Worm (Caenorhabditis elegans) whole organism, L1 larva: ENCODE measurements around the gene W09D6.4.
A peak's percentile ranks its signal among the peaks of the same experiment; 100 is the strongest.

Experiments used
- C16A3.4 ChIP-seq: fragments of 150-350 bp; optimal IDR thresholded peaks from 2 replicates; lab custom pipeline; 2014; ENCODE audit warnings: missing biosample characterization, missing genetic modification characterization
- C34B4.2 ChIP-seq: sonication (generic microtip); optimal IDR thresholded peaks from 2 replicates; lab custom pipeline; 2017; ENCODE audit warnings: mild to moderate bottlenecking, missing genetic modification characterization, missing compliant biosample characterization
- F16B12.6 ChIP-seq: fragments of 150-350 bp; optimal IDR thresholded peaks from 2 replicates; lab custom pipeline; 2014; ENCODE audit warnings: missing biosample characterization, missing genetic modification characterization
- Y116A8C.19 ChIP-seq: sonication (generic microtip); optimal IDR thresholded peaks from 2 replicates; lab custom pipeline; 2016; ENCODE audit warnings: missing compliant biosample characterization, missing genetic modification characterization, borderline replicate concordance
- aha-1 ChIP-seq: fragments of 150-350 bp; optimal IDR thresholded peaks from 2 replicates; lab custom pipeline; 2014; ENCODE audit warnings: missing biosample characterization, missing genetic modification characterization
- alr-1 ChIP-seq: fragments of 200-800 bp; sonication (Bioruptor generic); optimal IDR thresholded peaks from 2 replicates; lab custom pipeline; 2018; ENCODE audit warnings: borderline replicate concordance, mild to moderate bottlenecking, missing genetic modification characterization, missing compliant biosample characterization
- aly-2 ChIP-seq: fragments of 150-350 bp; optimal IDR thresholded peaks from 2 replicates; lab custom pipeline; 2014; ENCODE audit warnings: missing biosample characterization, missing genetic modification characterization
- ama-1 ChIP-seq: fragments of 150-350 bp; optimal IDR thresholded peaks from 2 replicates; lab custom pipeline; 2014
- ceh-63 ChIP-seq: fragments of 200-800 bp; sonication (Bioruptor generic); optimal IDR thresholded peaks from 2 replicates; lab custom pipeline; 2018; ENCODE audit warnings: mild to moderate bottlenecking, missing genetic modification characterization, missing compliant biosample characterization
- ceh-88 ChIP-seq: fragments of 200-800 bp; sonication (Bioruptor generic); IDR thresholded peaks from 2 replicates; pipeline ENCODE4 v1.3.6; 2022; ENCODE audit warnings: missing genetic modification characterization, missing compliant biosample characterization
- ceh-90 ChIP-seq: sonication (generic microtip); optimal IDR thresholded peaks from 2 replicates; lab custom pipeline; 2016; ENCODE audit warnings: missing genetic modification characterization, missing compliant biosample characterization
- ces-1 ChIP-seq: fragments of 150-350 bp; optimal IDR thresholded peaks from 2 replicates; lab custom pipeline; 2014; ENCODE audit warnings: missing biosample characterization, missing genetic modification reagents, missing genetic modification characterization
- dpl-1 ChIP-seq, 3 experiments: fragments of 150-350 bp in 2 of 3; sonication (generic microtip) in 1 of 3; optimal IDR thresholded peaks; 2 replicates each; lab custom pipeline; 2014 to 2017; ENCODE audit warnings: missing biosample characterization in 3 of 3, missing genetic modification characterization in 3 of 3, missing genetic modification reagents in 3 of 3
- dsc-1 ChIP-seq: sonication (generic microtip); optimal IDR thresholded peaks from 2 replicates; lab custom pipeline; 2016; ENCODE audit warnings: mild to moderate bottlenecking, missing genetic modification characterization, missing compliant biosample characterization
- egl-13 ChIP-seq: sonication (generic microtip); optimal IDR thresholded peaks from 2 replicates; lab custom pipeline; 2016; ENCODE audit warnings: missing genotype, missing genetic modification reagents, missing genetic modification characterization, missing compliant biosample characterization
- elt-2 ChIP-seq: sonication (generic microtip); optimal IDR thresholded peaks from 2 replicates; lab custom pipeline; 2016; ENCODE audit warnings: missing genetic modification characterization, mild to moderate bottlenecking, inconsistent platforms, missing compliant biosample characterization, missing genetic modification reagents
- elt-3 ChIP-seq, 6 experiments: fragments of 150-350 bp in 1 of 6; sonication (generic microtip); optimal IDR thresholded peaks; 2 replicates each; lab custom pipeline; 2017 to 2018; ENCODE audit warnings: missing biosample characterization in 6 of 6, missing genetic modification characterization in 6 of 6, inconsistent platforms in 1 of 6
- ets-5 ChIP-seq: fragments of 200-800 bp; sonication (Bioruptor generic); IDR thresholded peaks from 2 replicates; pipeline ENCODE4 v1.3.6; 2022; ENCODE audit warnings: missing genetic modification characterization, missing compliant biosample characterization
- fkh-10 ChIP-seq: sonication (generic microtip); optimal IDR thresholded peaks from 2 replicates; lab custom pipeline; 2017; ENCODE audit warnings: missing biosample characterization, missing genetic modification reagents, missing genetic modification characterization
- fkh-4 ChIP-seq: sonication (generic microtip); optimal IDR thresholded peaks from 2 replicates; lab custom pipeline; 2016; ENCODE audit warnings: missing compliant biosample characterization, missing genetic modification characterization, borderline replicate concordance
- fos-1 ChIP-seq: fragments of 150-350 bp; optimal IDR thresholded peaks from 2 replicates; lab custom pipeline; 2014; ENCODE audit warnings: missing biosample characterization, missing genetic modification characterization
- grh-1 ChIP-seq: fragments of 200-800 bp; sonication (Bioruptor generic); IDR thresholded peaks from 2 replicates; pipeline ENCODE4 v1.3.6; 2022; ENCODE audit warnings: missing genetic modification reagents, missing genetic modification characterization, missing compliant biosample characterization
- irx-1 ChIP-seq: sonication (generic microtip); optimal IDR thresholded peaks from 2 replicates; lab custom pipeline; 2016; ENCODE audit warnings: missing genetic modification characterization, missing compliant biosample characterization
- isw-1 ChIP-seq: fragments of 200-800 bp; sonication (Bioruptor generic); IDR thresholded peaks from 2 replicates; pipeline ENCODE4 v1.3.6; 2022; ENCODE audit warnings: missing genetic modification characterization, missing compliant biosample characterization
- jun-1 ChIP-seq: fragments of 150-350 bp; optimal IDR thresholded peaks from 2 replicates; lab custom pipeline; 2014; ENCODE audit warnings: missing biosample characterization, missing genetic modification reagents, missing genetic modification characterization
- lin-13 ChIP-seq: fragments of 150-350 bp; optimal IDR thresholded peaks from 2 replicates; lab custom pipeline; 2014; ENCODE audit warnings: missing biosample characterization, missing genetic modification reagents, missing genetic modification characterization
- lin-14 ChIP-seq: fragments of 200-800 bp; sonication (Bioruptor generic); optimal IDR thresholded peaks from 2 replicates; lab custom pipeline; 2018; ENCODE audit warnings: mild to moderate bottlenecking, missing genetic modification characterization, moderate library complexity, missing compliant biosample characterization
- lin-15B ChIP-seq: fragments of 150-350 bp; sonication (generic microtip); optimal IDR thresholded peaks from 3 replicates; lab custom pipeline; 2014; ENCODE audit warnings: missing biosample characterization, missing genetic modification characterization
- lin-39 ChIP-seq: fragments of 150-350 bp; optimal IDR thresholded peaks from 2 replicates; lab custom pipeline; 2014; ENCODE audit warnings: missing biosample characterization, missing genetic modification reagents, missing genetic modification characterization
- lsy-2 ChIP-seq, 2 experiments: fragments of 150-350 bp; optimal IDR thresholded peaks; 2 replicates each; lab custom pipeline; 2014; ENCODE audit warnings: missing biosample characterization in 2 of 2, missing genetic modification characterization in 2 of 2
- mab-9 ChIP-seq: fragments of 200-800 bp; sonication (Bioruptor generic); IDR thresholded peaks from 2 replicates; pipeline ENCODE4 v1.3.6; 2022; ENCODE audit warnings: missing genetic modification reagents, missing genetic modification characterization, missing compliant biosample characterization
- mdl-1 ChIP-seq, 2 experiments: fragments of 150-350 bp; optimal IDR thresholded peaks; 2 replicates each; lab custom pipeline; 2014 to 2017; ENCODE audit warnings: missing biosample characterization in 2 of 2, missing genetic modification characterization in 2 of 2, inconsistent platforms in 1 of 2
- mef-2 ChIP-seq: fragments of 150-350 bp; optimal IDR thresholded peaks from 2 replicates; lab custom pipeline; 2014; ENCODE audit warnings: missing biosample characterization, missing genetic modification characterization
- mep-1 ChIP-seq: fragments of 150-350 bp; optimal IDR thresholded peaks from 2 replicates; lab custom pipeline; 2014; ENCODE audit warnings: missing biosample characterization, missing genetic modification characterization
- nhr-12 ChIP-seq: sonication (generic microtip); optimal IDR thresholded peaks from 2 replicates; lab custom pipeline; 2017; ENCODE audit warnings: missing biosample characterization, missing genetic modification characterization
- nhr-19 ChIP-seq: fragments of 200-800 bp; sonication (Bioruptor generic); conservative IDR thresholded peaks from 2 replicates; pipeline ENCODE4 v1.3.6; 2022; ENCODE audit warnings: missing genetic modification characterization, missing compliant biosample characterization
- nhr-237 ChIP-seq: fragments of 150-350 bp; optimal IDR thresholded peaks from 2 replicates; lab custom pipeline; 2014; ENCODE audit warnings: missing biosample characterization, missing genetic modification characterization
- nhr-47 ChIP-seq: sonication (generic microtip); optimal IDR thresholded peaks from 2 replicates; lab custom pipeline; 2016; ENCODE audit warnings: mild to moderate bottlenecking, missing genetic modification characterization, moderate library complexity, missing compliant biosample characterization
- nhr-71 ChIP-seq: sonication (generic microtip); optimal IDR thresholded peaks from 2 replicates; lab custom pipeline; 2016; ENCODE audit warnings: mild to moderate bottlenecking, missing genetic modification characterization, moderate library complexity, missing compliant biosample characterization
- nhr-76 ChIP-seq: sonication (generic microtip); optimal IDR thresholded peaks from 2 replicates; lab custom pipeline; 2017; ENCODE audit warnings: missing biosample characterization, missing genetic modification characterization
- nhr-77 ChIP-seq: fragments of 150-350 bp; optimal IDR thresholded peaks from 2 replicates; lab custom pipeline; 2014; ENCODE audit warnings: missing biosample characterization, missing genetic modification characterization
- nhr-84 ChIP-seq: sonication (generic microtip); optimal IDR thresholded peaks from 2 replicates; lab custom pipeline; 2017; ENCODE audit warnings: missing biosample characterization, missing genetic modification characterization
- nhr-85 ChIP-seq: sonication (generic microtip); peaks from one replicate; lab custom pipeline; 2016; ENCODE audit warnings: missing genetic modification characterization, inconsistent platforms, missing compliant biosample characterization
- nhr-90 ChIP-seq: sonication (generic microtip); optimal IDR thresholded peaks from 2 replicates; lab custom pipeline; 2016; ENCODE audit warnings: mild to moderate bottlenecking, missing genetic modification characterization, missing compliant biosample characterization; ENCODE audit not compliant: poor library complexity
- pax-3 ChIP-seq: fragments of 200-800 bp; sonication (Bioruptor generic); optimal IDR thresholded peaks from 2 replicates; lab custom pipeline; 2018; ENCODE audit warnings: mild to moderate bottlenecking, missing genetic modification characterization, moderate library complexity, missing compliant biosample characterization
- skn-1 ChIP-seq: fragments of 150-350 bp; optimal IDR thresholded peaks from 2 replicates; lab custom pipeline; 2014; ENCODE audit warnings: missing biosample characterization, missing genetic modification characterization
- snpc-4 ChIP-seq: fragments of 150-350 bp; optimal IDR thresholded peaks from 2 replicates; lab custom pipeline; 2014; ENCODE audit warnings: missing biosample characterization, missing genetic modification characterization
- snu-23 ChIP-seq: sonication (generic microtip); optimal IDR thresholded peaks from 2 replicates; lab custom pipeline; 2016; ENCODE audit warnings: missing genetic modification characterization, missing compliant biosample characterization
- sptf-1 ChIP-seq: fragments of 150-350 bp; optimal IDR thresholded peaks from 2 replicates; lab custom pipeline; 2014; ENCODE audit warnings: missing biosample characterization, missing genetic modification characterization
- tbx-2 ChIP-seq: sonication (generic microtip); optimal IDR thresholded peaks from 2 replicates; lab custom pipeline; 2016; ENCODE audit warnings: missing genetic modification characterization, missing compliant biosample characterization
- tlp-1 ChIP-seq: fragments of 150-350 bp; optimal IDR thresholded peaks from 2 replicates; lab custom pipeline; 2014; ENCODE audit warnings: missing biosample characterization, missing genetic modification characterization
- unc-62 ChIP-seq: fragments of 150-350 bp; optimal IDR thresholded peaks from 2 replicates; lab custom pipeline; 2014; ENCODE audit warnings: missing biosample characterization, missing genetic modification reagents, missing genetic modification characterization
- zag-1 ChIP-seq: fragments of 150-350 bp; optimal IDR thresholded peaks from 2 replicates; lab custom pipeline; 2014; ENCODE audit warnings: missing biosample characterization, missing genetic modification characterization
- ztf-11 ChIP-seq, 2 experiments: sonication (generic microtip); optimal IDR thresholded peaks; 2 replicates each; lab custom pipeline; 2016 to 2017; ENCODE audit warnings: missing genetic modification characterization in 2 of 2, missing biosample characterization in 1 of 2, missing compliant biosample characterization in 1 of 2

The W09D6.4 gene

DNA sequence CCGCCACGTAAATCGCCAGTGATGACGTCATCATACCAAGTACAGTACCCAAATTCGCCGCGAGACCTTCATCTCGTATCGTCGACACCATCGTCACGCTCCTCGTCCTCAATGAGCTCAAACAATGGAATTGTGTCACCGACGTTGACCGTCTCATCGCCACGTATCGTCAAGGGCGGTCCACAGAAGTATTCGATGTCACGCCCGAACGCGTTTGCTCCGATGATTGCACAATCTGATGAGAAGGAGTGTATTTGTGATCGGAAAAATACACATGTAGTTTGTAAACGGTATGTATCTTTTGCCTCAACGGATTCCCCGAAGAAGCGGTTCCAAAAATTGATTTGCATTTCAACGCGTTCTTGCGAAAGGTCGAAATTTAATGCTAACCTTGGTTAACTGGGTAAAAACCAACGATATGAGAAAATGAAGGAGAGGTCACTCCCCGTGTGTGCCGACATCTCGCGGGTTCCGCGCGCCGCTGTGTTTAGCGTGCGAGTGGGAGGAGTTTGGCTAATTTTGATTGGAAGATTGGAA is 10.6 kb downstream of the W09D6.4 start:
- peak; percentile 69 for TF ChIP-seq nhr-71 (tag; lab: Kevin White, UChicago)
- no peak for TF ChIP-seq ces-1 (GFP tag; lab: Kevin White, UChicago)
- peak; percentile 44 for TF ChIP-seq tbx-2 (tag; lab: Kevin White, UChicago)
- peak in 2 of 3 experiments; percentile 3 to 23 for TF ChIP-seq dpl-1 (GFP tag; optimal IDR thresholded peaks at IDR 0.05; lab: Kevin White, UChicago)
- TF ChIP-seq sptf-1 (tag; lab: Kevin White, UChicago), result no peak
- no peak for TF ChIP-seq aly-2
- TF ChIP-seq fkh-4 (tag; lab: Kevin White, UChicago), result no peak
- no peak for TF ChIP-seq fkh-10 (GFP tag; lab: Kevin White, UChicago)
- no peak for TF ChIP-seq isw-1 (GFP tag; lab: Robert Waterston, UW)
- TF ChIP-seq snu-23 (GFP tag; lab: Kevin White, UChicago), result peak; percentile 54
- TF ChIP-seq dsc-1 (tag; lab: Kevin White, UChicago), result peak; percentile 16
- no peak for TF ChIP-seq nhr-237 (tag; lab: Kevin White, UChicago)
- TF ChIP-seq tlp-1 (tag; lab: Kevin White, UChicago), result no peak
- no peak for TF ChIP-seq egl-13 (tag; lab: Kevin White, UChicago)
- no peak for TF ChIP-seq aha-1 (tag; lab: Kevin White, UChicago)
- no peak for TF ChIP-seq mdl-1 (tag; optimal IDR thresholded peaks at IDR 0.05; lab: Kevin White, UChicago)
- no peak for TF ChIP-seq C16A3.4
- peak in 1 of 2 experiments; percentile 47 for TF ChIP-seq ztf-11 (tag; optimal IDR thresholded peaks at IDR 0.05; lab: Kevin White, UChicago)
- TF ChIP-seq lin-39 (tag; lab: Kevin White, UChicago), result peak; percentile 50
- peak; percentile 51 for TF ChIP-seq nhr-77 (tag; lab: Kevin White, UChicago)
- peak; percentile 60 for TF ChIP-seq irx-1 (tag; lab: Kevin White, UChicago)
- peak; percentile 86 for TF ChIP-seq nhr-85 (tag; lab: Kevin White, UChicago)
- peak; percentile 30 for TF ChIP-seq lin-14 (GFP tag; lab: Kevin White, UChicago)
- peak; percentile 62 for TF ChIP-seq grh-1
- TF ChIP-seq ets-5, result no peak
- no peak; the same call in 1 of the 2 replicates for TF ChIP-seq mab-9
- no peak for TF ChIP-seq Y116A8C.19
- peak; percentile 22 for TF ChIP-seq mep-1 (tag; lab: Kevin White, UChicago)
- TF ChIP-seq nhr-76 (tag; lab: Kevin White, UChicago), result no peak
- no peak for TF ChIP-seq pax-3 (tag; lab: Kevin White, UChicago)
- no peak for TF ChIP-seq ceh-63 (GFP tag; lab: Kevin White, UChicago)
- peak; percentile 51 for TF ChIP-seq lin-13 (GFP tag; lab: Kevin White, UChicago)
- TF ChIP-seq skn-1 (tag; lab: Kevin White, UChicago), result no peak
- TF ChIP-seq zag-1 (tag; lab: Kevin White, UChicago), result no peak
- TF ChIP-seq nhr-12 (tag; lab: Kevin White, UChicago), result no peak
- no peak for TF ChIP-seq nhr-84 (tag; lab: Kevin White, UChicago)
- no peak for TF ChIP-seq jun-1 (tag; lab: Kevin White, UChicago)
- TF ChIP-seq nhr-90 (tag; lab: Kevin White, UChicago), result peak; percentile 86
- TF ChIP-seq ama-1, result peak; percentile 96
- peak; percentile 8 to 36 for TF ChIP-seq lsy-2 (tag; optimal IDR thresholded peaks at IDR 0.05; lab: Kevin White, UChicago)
- TF ChIP-seq snpc-4, result peak; percentile 98
- no peak for TF ChIP-seq lin-15B (tag; lab: Kevin White, UChicago)
- no peak; the same call in 1 of the 2 replicates for TF ChIP-seq ceh-88 (GFP tag; lab: Robert Waterston, UW)
- TF ChIP-seq C34B4.2 (tag; lab: Kevin White, UChicago), result no peak
- peak; percentile 75 for TF ChIP-seq nhr-47
- TF ChIP-seq ceh-90 (tag; lab: Kevin White, UChicago), result no peak
- peak; percentile 35 for TF ChIP-seq elt-2 (tag; lab: Kevin White, UChicago)
- peak; percentile 59 for TF ChIP-seq nhr-19 (GFP tag; lab: Robert Waterston, UW)
- TF ChIP-seq mef-2 (tag; lab: Kevin White, UChicago), result no peak
- peak; percentile 5 for TF ChIP-seq fos-1 (tag; lab: Kevin White, UChicago)
- TF ChIP-seq elt-3 (tag; optimal IDR thresholded peaks at IDR 0.05; lab: Kevin White, UChicago), result peak in 2 of 6 experiments; percentile 9 to 38
- TF ChIP-seq unc-62 (GFP tag; lab: Kevin White, UChicago), result no peak
- no peak for TF ChIP-seq alr-1 (tag; lab: Kevin White, UChicago)
- peak; percentile 1 for TF ChIP-seq F16B12.6 (tag; lab: Kevin White, UChicago)
